Worm (Caenorhabditis elegans) whole organism, L4 larva: ENCODE results near the gene T23F2.5.

Source experiments
- R02D3.7 ChIP-seq: fragments of 150-350 bp; sonication (generic microtip); optimal IDR thresholded peaks from 3 replicates; lab custom pipeline; 2014; ENCODE audit warnings: missing biosample characterization, missing genetic modification characterization
- ceh-44 ChIP-seq: fragments of 200-800 bp; sonication (Bioruptor generic); IDR thresholded peaks from 2 replicates; pipeline ENCODE4 v1.3.6; 2022; ENCODE audit warnings: missing genetic modification reagents, missing genetic modification characterization, missing compliant biosample characterization
- ceh-62 ChIP-seq: sonication (generic microtip); optimal IDR thresholded peaks from 2 replicates; lab custom pipeline; 2017; ENCODE audit warnings: missing biosample characterization, missing genetic modification characterization
- ceh-82 ChIP-seq: sonication (generic microtip); optimal IDR thresholded peaks from 2 replicates; lab custom pipeline; 2017; ENCODE audit warnings: missing biosample characterization, missing genetic modification characterization
- nhr-6 ChIP-seq: fragments of 150-350 bp; optimal IDR thresholded peaks from 2 replicates; lab custom pipeline; 2014; ENCODE audit warnings: missing biosample characterization, missing genetic modification characterization
- spr-1 ChIP-seq: sonication (generic microtip); optimal IDR thresholded peaks from 2 replicates; lab custom pipeline; 2016; ENCODE audit warnings: mild to moderate bottlenecking, missing genetic modification characterization, missing compliant biosample characterization
- spr-3 ChIP-seq: fragments of 200-800 bp; sonication (Bioruptor generic); optimal IDR thresholded peaks from 2 replicates; lab custom pipeline; 2018; ENCODE audit warnings: mild to moderate bottlenecking, missing genetic modification characterization, missing compliant biosample characterization

ce11 chrX:5552652-5553051, 35.7 kb upstream of the T23F2.5 start, which contains the start of gene ifta-1:
- no peak for TF ChIP-seq ceh-62 (tag; lab: Kevin White, UChicago)
- TF ChIP-seq ceh-44 (GFP tag; lab: Robert Waterston, UW), result no peak
- TF ChIP-seq spr-3 (GFP tag; lab: Kevin White, UChicago), result no peak
- TF ChIP-seq spr-1 (tag; lab: Kevin White, UChicago), result no peak
- no peak for TF ChIP-seq R02D3.7 (tag; lab: Kevin White, UChicago)
- no peak for TF ChIP-seq nhr-6
- no peak for TF ChIP-seq ceh-82 (tag; lab: Kevin White, UChicago)
